Worm (Caenorhabditis elegans): ENCODE results near the gene rbg-3.
A peak's percentile ranks its signal among the peaks of the same experiment; 100 is the strongest.

DNA sequence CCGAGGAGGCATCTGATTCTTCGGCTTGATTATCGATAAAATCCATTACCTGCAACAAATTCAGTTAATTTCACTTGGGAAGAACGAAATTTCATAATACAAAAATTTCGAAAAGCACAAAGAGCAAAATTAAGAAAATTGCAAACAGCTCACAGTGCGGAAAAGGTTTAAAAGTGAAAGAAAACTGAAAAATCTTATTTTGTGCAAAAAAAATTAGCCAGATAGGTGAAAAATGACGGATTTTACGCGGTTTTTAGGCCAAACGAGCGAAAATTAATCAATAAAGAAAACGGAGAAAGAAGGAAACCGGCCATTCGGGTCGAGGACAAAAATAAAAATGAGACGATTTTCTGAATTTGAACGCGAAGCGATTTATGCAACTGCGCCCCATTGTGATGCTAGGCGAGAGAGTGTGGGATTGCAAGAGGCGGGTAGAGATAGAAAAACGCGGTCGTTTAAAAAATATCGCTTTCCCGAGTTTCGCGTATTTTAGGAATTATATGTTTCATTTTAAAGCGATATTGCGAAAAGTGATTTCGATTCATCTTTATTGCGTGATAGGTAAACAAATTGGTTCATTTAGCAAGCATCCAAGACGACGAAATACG lies 33.5 kb upstream of the rbg-3 start, which contains the start of gene emb-5:
- TF ChIP-seq cog-1 (tag; optimal IDR thresholded peaks at IDR 0.05), result no peak
- TF ChIP-seq tab-1 (GFP tag; IDR thresholded peaks at IDR 0.05), result no peak
- no peak for TF ChIP-seq T22C8.4 (GFP tag; IDR thresholded peaks at IDR 0.05)
- 0 out of 2 replicates have a peak, but pooled peaks have one; percentile 45 for TF ChIP-seq flt-1 (GFP tag; IDR thresholded peaks at IDR 0.05)
- TF ChIP-seq klf-2 (GFP tag; conservative IDR thresholded peaks at IDR 0.05), result no peak
- no peak for TF ChIP-seq ref-1 (GFP tag; conservative IDR thresholded peaks at IDR 0.05)
